Worm (Caenorhabditis elegans) whole organism, L4/young adult: ENCODE measurements around the gene cest-7.

Experiments used
- W03F9.2 ChIP-seq: fragments of 150-350 bp; optimal IDR thresholded peaks from 2 replicates; lab custom pipeline; 2014; ENCODE audit warnings: missing biosample characterization, missing genetic modification characterization
- dao-5 ChIP-seq: sonication (generic microtip); optimal IDR thresholded peaks from 2 replicates; lab custom pipeline; 2016; ENCODE audit warnings: missing genotype, missing genetic modification characterization, moderate library complexity, missing compliant biosample characterization
- him-1 ChIP-seq: sonication (generic microtip); optimal IDR thresholded peaks from 2 replicates; lab custom pipeline; 2016; ENCODE audit warnings: missing genotype, missing genetic modification reagents, missing genetic modification characterization, missing compliant biosample characterization

The cest-7 gene

DNA sequence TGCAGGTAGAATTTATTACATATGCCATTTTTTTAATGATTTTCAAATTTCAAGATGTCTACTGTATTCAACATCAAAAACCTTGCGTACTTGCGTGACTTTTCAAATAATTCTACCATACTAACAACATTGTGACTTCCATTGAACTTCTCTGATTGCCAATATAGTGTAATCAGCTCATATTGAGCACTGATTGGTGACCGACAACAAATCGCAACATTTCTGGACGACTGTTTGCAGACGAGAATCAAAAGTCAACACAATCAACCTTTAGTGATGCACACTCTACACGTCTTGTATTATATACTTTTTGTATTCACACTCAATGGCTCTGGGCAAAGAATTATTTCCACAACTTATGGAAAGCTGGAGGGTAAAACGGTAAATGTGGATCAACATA is 11.7 kb downstream of the cest-7 start, which contains the start of gene cest-3:
TSS of gene cest-3 (plus strand) at position 190 of the 400 bp plus-strand sequence.
- TF ChIP-seq him-1: no peak
- TF ChIP-seq W03F9.2: no peak
- no peak for TF ChIP-seq dao-5 (tag; lab: Kevin White, UChicago)

ce11 chrX:12242902-12243301 is 13.2 kb downstream of the cest-7 start:
- TF ChIP-seq dao-5 (tag; lab: Kevin White, UChicago) (no peak), W03F9.2 (no peak), him-1 (no peak)

ce11 chrX:12248140-12248539 is 18.4 kb downstream of the cest-7 start:
- TF ChIP-seq dao-5 (tag; lab: Kevin White, UChicago) (no peak), him-1 (no peak), W03F9.2 (no peak)

- TF ChIP-seq W03F9.2: no peak
These were observed 22.4 kb downstream of the cest-7 start for ce11 chrX:12252189-12252588.

- TF ChIP-seq him-1: no peak
- no peak for TF ChIP-seq W03F9.2
- TF ChIP-seq dao-5 (tag; lab: Kevin White, UChicago): no peak
These were observed 26.9 kb downstream of the cest-7 start, which contains the start of gene E01G6.2 for ce11 chrX:12256594-12257048. TSS of gene E01G6.2 (plus strand) at chrX:12256644.

ce11 chrX:12260381-12260931 is 30.7 kb downstream of the cest-7 start, which contains the start of gene E01G6.1:
TSS of gene E01G6.1 (plus strand) at chrX:12260881.
- no peak for TF ChIP-seq him-1

ce11 chrX:12270841-12271240 is 41.1 kb downstream of the cest-7 start, which contains the start of gene otpl-8:
TSS of gene otpl-8 (minus strand) at chrX:12270941.
- TF ChIP-seq W03F9.2 (no peak), dao-5 (tag; lab: Kevin White, UChicago) (no peak), him-1 (no peak)

DNA sequence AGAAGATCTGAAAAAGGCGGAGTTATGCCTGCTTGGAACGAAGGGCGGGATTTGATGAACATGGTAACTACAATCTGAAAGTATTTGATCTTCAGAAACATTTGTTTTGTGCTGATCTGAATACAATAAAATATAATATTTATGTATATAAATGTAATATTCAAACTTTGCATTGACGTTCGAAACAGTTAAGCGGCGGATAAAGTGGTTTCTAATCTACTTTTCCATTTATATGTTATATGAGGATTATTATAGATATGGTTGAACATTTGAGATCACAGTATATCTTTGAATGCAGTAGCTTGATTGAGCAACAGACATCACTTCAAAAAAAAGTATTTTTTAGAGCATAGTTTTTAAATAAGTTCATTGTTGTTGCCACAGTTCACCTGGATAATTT is 44.1 kb downstream of the cest-7 start, which contains the start of gene H19J13.2:
TSS of gene H19J13.2 (minus strand) at position 101 of the 400 bp plus-strand sequence.
- TF ChIP-seq dao-5 (tag; lab: Kevin White, UChicago) (no peak), W03F9.2 (no peak), him-1 (no peak)

- TF ChIP-seq dao-5 (tag; lab: Kevin White, UChicago) (no peak), W03F9.2 (no peak), him-1 (no peak)
These were observed 45.8 kb downstream of the cest-7 start, which contains the start of gene C04B4.6 for ce11 chrX:12275577-12275976. TSS of gene C04B4.6 (minus strand) at chrX:12275677.

ce11 chrX:12280477-12280876 is 50.7 kb downstream of the cest-7 start, which contains the start of gene C04B4.1:
TSS of gene C04B4.1 (plus strand) at chrX:12280777.
- TF ChIP-seq dao-5 (tag; lab: Kevin White, UChicago) (no peak), him-1 (no peak), W03F9.2 (no peak)
